Worm (Caenorhabditis elegans): ENCODE measurements around the gene islo-1.

- TF ChIP-seq snpc-1.3 (tag; optimal IDR thresholded peaks at IDR 0.05; ENCODE audit: insufficient read depth) (no peak), let-607 (tag; optimal IDR thresholded peaks at IDR 0.05) (no peak), pbrm-1 (GFP tag; IDR thresholded peaks at IDR 0.05) (no peak), Y79H2A.3 (GFP tag; conservative IDR thresholded peaks at IDR 0.05) (no peak), pha-4 (tag; optimal IDR thresholded peaks at IDR 0.05) (no peak), hrde-1 (tag; optimal IDR thresholded peaks at IDR 0.05; ENCODE audit: borderline replicate concordance) (no peak), snpc-4 (GFP tag; optimal IDR thresholded peaks at IDR 0.05) (no peak), snpc-4 (tag; optimal IDR thresholded peaks at IDR 0.05) (no peak)
Measured at ce11 chrIV:8170264-8170663, 34.1 kb downstream of the islo-1 start.
